Fruit fly (Drosophila melanogaster) whole organism, embryonic: ENCODE measurements around the gene HDAC1.
A peak's percentile ranks its signal among the peaks of the same experiment; 100 is the strongest.

Experiments used
- Aef1 ChIP-seq: fragments of 200-800 bp; sonication (Bioruptor generic); IDR thresholded peaks from 3 replicates; pipeline ENCODE4 v1.3.6; 2022; ENCODE audit warnings: missing biosample characterization, missing genetic modification characterization
- CG1024 ChIP-seq: fragments of 200-800 bp; sonication (Bioruptor generic); IDR thresholded peaks from 2 replicates; pipeline ENCODE4 v1.3.6; 2022; ENCODE audit warnings: missing biosample characterization, missing genetic modification characterization
- CG10366 ChIP-seq: fragments of 200-800 bp; sonication (Bioruptor generic); IDR thresholded peaks from 2 replicates; pipeline ENCODE4 v1.3.6; 2022; ENCODE audit warnings: missing biosample characterization, missing genetic modification characterization
- CG11247 ChIP-seq: fragments of 200-800 bp; sonication (Bioruptor generic); IDR thresholded peaks from 2 replicates; pipeline ENCODE4 v1.3.6; 2022; ENCODE audit warnings: missing biosample characterization, missing genetic modification characterization
- CG14667 ChIP-seq: fragments of 200-800 bp; sonication (Bioruptor generic); IDR thresholded peaks from 2 replicates; pipeline ENCODE4 v1.3.6; 2022; ENCODE audit warnings: missing biosample characterization, missing genetic modification characterization
- CG15073 ChIP-seq: fragments of 200-800 bp; sonication (Bioruptor generic); optimal IDR thresholded peaks from 2 replicates; lab custom pipeline; 2016; ENCODE audit warnings: missing biosample characterization, missing genetic modification characterization
- CG1603 ChIP-seq: fragments of 200-800 bp; sonication (Bioruptor generic); optimal IDR thresholded peaks from 2 replicates; lab custom pipeline; 2019; ENCODE audit warnings: missing biosample characterization, mild to moderate bottlenecking, missing genetic modification characterization, moderate library complexity
- CG2129 ChIP-seq: fragments of 200-800 bp; sonication (Bioruptor generic); IDR thresholded peaks from 2 replicates; pipeline ENCODE4 v1.3.6; 2022; ENCODE audit warnings: missing biosample characterization, missing genetic modification characterization; ENCODE audit not compliant: partially characterized antibody
- CG31388 ChIP-seq: fragments of 200-800 bp; sonication (Bioruptor generic); optimal IDR thresholded peaks from 2 replicates; lab custom pipeline; 2016; ENCODE audit warnings: missing biosample characterization, missing genetic modification characterization
- CG33557 ChIP-seq: fragments of 200-800 bp; sonication (Bioruptor generic); optimal IDR thresholded peaks from 2 replicates; lab custom pipeline; 2019; ENCODE audit warnings: missing biosample characterization, mild to moderate bottlenecking, missing genetic modification characterization, moderate library complexity
- CG34376 ChIP-seq: fragments of 200-800 bp; sonication (Bioruptor generic); optimal IDR thresholded peaks from 2 replicates; lab custom pipeline; 2018; ENCODE audit warnings: missing biosample characterization, mild to moderate bottlenecking, missing genetic modification characterization
- Camta ChIP-seq: fragments of 200-800 bp; sonication (Bioruptor generic); optimal IDR thresholded peaks from 2 replicates; lab custom pipeline; 2016; ENCODE audit warnings: missing biosample characterization, missing genetic modification characterization
- CrebB ChIP-seq: fragments of 200-800 bp; sonication (Bioruptor generic); optimal IDR thresholded peaks from 3 replicates; lab custom pipeline; 2018; ENCODE audit warnings: missing biosample characterization, mild to moderate bottlenecking, missing genetic modification characterization
- D ChIP-seq, 2 experiments: fragments of 200-800 bp in 1 of 2; fragments of >200 bp in 1 of 2; sonication (Bioruptor generic) in 1 of 2; optimal IDR thresholded peaks; 2 replicates in 1 of 2; 3 replicates in 1 of 2; lab custom pipeline; 2017; ENCODE audit warnings: mild to moderate bottlenecking in 1 of 2, missing biosample characterization in 1 of 2, missing genetic modification characterization in 1 of 2, missing genetic modification reagents in 1 of 2
- Dek ChIP-seq: fragments of 200-800 bp; sonication (Bioruptor generic); optimal IDR thresholded peaks from 3 replicates; lab custom pipeline; 2019; ENCODE audit warnings: missing biosample characterization, mild to moderate bottlenecking, missing genetic modification characterization, moderate library complexity
- HmgZ ChIP-seq: fragments of 200-800 bp; sonication (Bioruptor generic); optimal IDR thresholded peaks from 2 replicates; lab custom pipeline; 2018; ENCODE audit warnings: missing biosample characterization, mild to moderate bottlenecking, missing genetic modification characterization
- Hr3 ChIP-seq: fragments of 200-800 bp; sonication (Bioruptor generic); optimal IDR thresholded peaks from 3 replicates; lab custom pipeline; 2016; ENCODE audit warnings: missing biosample characterization, missing genetic modification characterization
- Oaz ChIP-seq: fragments of 200-800 bp; sonication (Bioruptor generic); IDR thresholded peaks from 2 replicates; pipeline ENCODE4 v1.3.6; 2022; ENCODE audit warnings: missing biosample characterization, missing genetic modification characterization
- TFAM ChIP-seq: fragments of 200-800 bp; sonication (Bioruptor generic); optimal IDR thresholded peaks from 2 replicates; lab custom pipeline; 2017; ENCODE audit warnings: missing biosample characterization, missing genetic modification characterization, inconsistent platforms
- abd-A ChIP-seq: fragments of 200-800 bp; sonication (Bioruptor generic); optimal IDR thresholded peaks from 3 replicates; lab custom pipeline; 2019; ENCODE audit warnings: missing biosample characterization, mild to moderate bottlenecking, missing genetic modification characterization, moderate library complexity
- dm ChIP-seq: fragments of 200-800 bp; sonication (Bioruptor generic); optimal IDR thresholded peaks from 3 replicates; lab custom pipeline; 2016; ENCODE audit warnings: missing biosample characterization, missing genetic modification characterization
- emc ChIP-seq: fragments of 200-800 bp; sonication (Bioruptor generic); optimal IDR thresholded peaks from 2 replicates; lab custom pipeline; 2016; ENCODE audit warnings: missing biosample characterization, missing genetic modification characterization
- esg ChIP-seq: fragments of 200-800 bp; sonication (Bioruptor generic); conservative IDR thresholded peaks from 2 replicates; pipeline ENCODE4 v1.3.6; 2022; ENCODE audit warnings: missing biosample characterization, missing genetic modification characterization
- ewg ChIP-seq: fragments of 200-800 bp; sonication (Bioruptor generic); optimal IDR thresholded peaks from 3 replicates; lab custom pipeline; 2017; ENCODE audit warnings: mild to moderate bottlenecking, missing biosample characterization, missing genetic modification reagents, missing genetic modification characterization
- gcm2 ChIP-seq: fragments of 200-800 bp; sonication (Bioruptor generic); optimal IDR thresholded peaks from 2 replicates; lab custom pipeline; 2016; ENCODE audit warnings: missing biosample characterization, missing genetic modification characterization
- grn ChIP-seq: fragments of 200-800 bp; sonication (Bioruptor generic); optimal IDR thresholded peaks from 3 replicates; lab custom pipeline; 2017; ENCODE audit warnings: missing biosample characterization, missing genetic modification characterization
- lab ChIP-seq: fragments of 200-800 bp; sonication (Bioruptor generic); optimal IDR thresholded peaks from 3 replicates; lab custom pipeline; 2017; ENCODE audit warnings: missing biosample characterization, missing genetic modification characterization, mild to moderate bottlenecking, moderate library complexity, missing genetic modification reagents
- maf-S ChIP-seq: fragments of 200-800 bp; sonication (Bioruptor generic); optimal IDR thresholded peaks from 2 replicates; lab custom pipeline; 2016; ENCODE audit warnings: missing biosample characterization, missing genetic modification characterization
- nerfin-2 ChIP-seq: fragments of 200-800 bp; sonication (Bioruptor generic); IDR thresholded peaks from 2 replicates; pipeline ENCODE4 v1.3.6; 2022; ENCODE audit warnings: missing biosample characterization, missing genetic modification characterization; ENCODE audit not compliant: partially characterized antibody
- pfk ChIP-seq: fragments of 200-800 bp; sonication (Bioruptor generic); optimal IDR thresholded peaks from 2 replicates; lab custom pipeline; 2018; ENCODE audit warnings: missing biosample characterization, mild to moderate bottlenecking, missing genetic modification characterization, moderate library complexity
- prd ChIP-seq, 3 experiments: fragments of >200 bp in 2 of 3; fragments of 200-800 bp in 1 of 3; sonication (Bioruptor generic) in 1 of 3; optimal IDR thresholded peaks in 2 of 3; IDR thresholded peaks in 1 of 3; 2 replicates in 2 of 3; 3 replicates in 1 of 3; pipeline versions ENCODE4 v1.3.6 to Lab custom; 2017 to 2022; ENCODE audit warnings: missing biosample characterization in 1 of 3, missing genetic modification characterization in 1 of 3
- pzg ChIP-seq: fragments of 200-800 bp; sonication (Bioruptor generic); optimal IDR thresholded peaks from 3 replicates; lab custom pipeline; 2018; ENCODE audit warnings: missing biosample characterization, mild to moderate bottlenecking, missing genetic modification characterization, moderate library complexity
- sens ChIP-seq: fragments of 200-800 bp; sonication (Bioruptor generic); peaks from one replicate; lab custom pipeline; 2016; ENCODE audit warnings: missing biosample characterization, missing genetic modification characterization
- sisA ChIP-seq: fragments of 200-800 bp; sonication (Bioruptor generic); IDR thresholded peaks from 2 replicates; pipeline ENCODE4 v1.3.6; 2022; ENCODE audit warnings: missing biosample characterization, missing genetic modification characterization
- slbo ChIP-seq: fragments of 200-800 bp; sonication (Bioruptor generic); IDR thresholded peaks from 2 replicates; pipeline ENCODE4 v1.3.6; 2022; ENCODE audit warnings: missing biosample characterization, missing genetic modification characterization
- sna ChIP-seq: fragments of 200-800 bp; sonication (Bioruptor generic); IDR thresholded peaks from 2 replicates; pipeline ENCODE4 v1.3.6; 2022; ENCODE audit warnings: missing biosample characterization, missing genetic modification characterization; ENCODE audit not compliant: partially characterized antibody
- tll ChIP-seq, 2 experiments: fragments of 200-800 bp in 1 of 2; fragments of >200 bp in 1 of 2; sonication (Bioruptor generic) in 1 of 2; optimal IDR thresholded peaks; 2 replicates each; lab custom pipeline; 2017 to 2019; ENCODE audit warnings: missing biosample characterization in 2 of 2, missing genetic modification characterization in 2 of 2, mild to moderate bottlenecking in 1 of 2, moderate library complexity in 1 of 2
- wdn ChIP-seq: fragments of 200-800 bp; sonication (Bioruptor generic); IDR thresholded peaks from 2 replicates; pipeline ENCODE4 v1.3.6; 2022; ENCODE audit warnings: missing biosample characterization, missing genetic modification characterization

The HDAC1 gene

dm6 chr3L:4627012-4627411, 478 bp downstream of the HDAC1 start (continued):
- TF ChIP-seq prd (optimal IDR thresholded peaks at IDR 0.05; lab: Kevin White, UChicago) (no peak), prd (GFP tag; IDR thresholded peaks at IDR 0.05; lab: Robert Waterston, UW) (0 out of 3 replicates have a peak, but pooled peaks have one; percentile 27), Aef1 (peak; percentile 93), CG14667 (GFP tag; lab: Robert Waterston, UW) (no peak), Dek (tag; lab: Kevin White, UChicago) (no peak), CG31388 (GFP tag; lab: Kevin White, UChicago) (no peak), HmgZ (tag; lab: Kevin White, UChicago) (peak; percentile 23), CG11247 (GFP tag; lab: Robert Waterston, UW) (no peak), D (optimal IDR thresholded peaks at IDR 0.05; lab: Kevin White, UChicago) (peak; percentile 36), D (GFP tag; optimal IDR thresholded peaks at IDR 0.05; lab: Kevin White, UChicago) (no peak), emc (GFP tag; lab: Kevin White, UChicago) (no peak), CrebB (no peak), dm (GFP tag; lab: Kevin White, UChicago) (peak; percentile 30), lab (GFP tag; lab: Kevin White, UChicago) (no peak), CG2129 (no peak), CG34376 (GFP tag; lab: Kevin White, UChicago) (peak; percentile 29), pfk (GFP tag; lab: Kevin White, UChicago) (no peak), gcm2 (GFP tag; lab: Kevin White, UChicago) (no peak), CG33557 (GFP tag; lab: Kevin White, UChicago) (peak; percentile 19), sens (no peak), esg (GFP tag; lab: Robert Waterston, UW) (no peak), wdn (GFP tag; lab: Robert Waterston, UW) (0 out of 2 replicates have a peak, but pooled peaks have one; percentile 13), grn (GFP tag; lab: Kevin White, UChicago) (peak; percentile 96), CG10366 (no peak), pzg (GFP tag; lab: Kevin White, UChicago) (peak; percentile 7), abd-A (tag; lab: Kevin White, UChicago) (peak; percentile 22), CG1603 (tag; lab: Kevin White, UChicago) (no peak)

dm6 chr3L:4634689-4635088, 8.2 kb downstream of the HDAC1 start, which contains the start of gene CG13716:
Gene CG13716, minus strand, starts transcription at chr3L:4634789.
- TF ChIP-seq tll (GFP tag; optimal IDR thresholded peaks at IDR 0.05; lab: Kevin White, UChicago) (peak in 1 of 2 experiments; percentile 20), sisA (GFP tag; lab: Robert Waterston, UW) (no peak)

- no peak for TF ChIP-seq Camta (GFP tag; lab: Kevin White, UChicago)
- TF ChIP-seq ewg (GFP tag; lab: Kevin White, UChicago) = no peak
- no peak for TF ChIP-seq nerfin-2
- TF ChIP-seq TFAM (GFP tag; lab: Kevin White, UChicago) = no peak
- TF ChIP-seq Hr3 (GFP tag; lab: Kevin White, UChicago) = no peak
- no peak for TF ChIP-seq sna (GFP tag; lab: Robert Waterston, UW)
- TF ChIP-seq CG15073 = no peak
- TF ChIP-seq slbo (GFP tag; lab: Robert Waterston, UW) = no peak
- TF ChIP-seq Oaz (GFP tag; lab: Robert Waterston, UW) = no peak
- TF ChIP-seq maf-S = no peak
- TF ChIP-seq CG1024 (GFP tag; lab: Robert Waterston, UW) = no peak
- TF ChIP-seq HmgZ (tag; lab: Kevin White, UChicago) = no peak
These were observed 21.4 kb downstream of the HDAC1 start, which contains the start of gene TTLL1B for dm6 chr3L:4647976-4648375. Gene TTLL1B, plus strand, starts transcription at chr3L:4648276.
